Worm (Caenorhabditis elegans) whole organism, early embryonic: ENCODE results near the gene C07A12.7.

Source experiments
- B0310.2 ChIP-seq: sonication (generic microtip); optimal IDR thresholded peaks from 2 replicates; lab custom pipeline; 2016; ENCODE audit warnings: mild to moderate bottlenecking, missing genetic modification characterization, missing compliant biosample characterization
- F13C5.2 ChIP-seq: sonication (generic microtip); optimal IDR thresholded peaks from 2 replicates; lab custom pipeline; 2017; ENCODE audit warnings: mild to moderate bottlenecking, missing genetic modification characterization, inconsistent platforms, missing compliant biosample characterization
- aly-1 ChIP-seq: sonication (generic microtip); optimal IDR thresholded peaks from 2 replicates; lab custom pipeline; 2016; ENCODE audit warnings: missing genetic modification characterization, missing compliant biosample characterization
- ama-1 ChIP-seq: fragments of 150-350 bp; optimal IDR thresholded peaks from 2 replicates; lab custom pipeline; 2014
- ceh-13 ChIP-seq: fragments of 200-800 bp; sonication (Bioruptor generic); optimal IDR thresholded peaks from 2 replicates; lab custom pipeline; 2018; ENCODE audit warnings: mild to moderate bottlenecking, missing genetic modification characterization, missing compliant biosample characterization
- ceh-36 ChIP-seq: sonication (generic microtip); optimal IDR thresholded peaks from 2 replicates; lab custom pipeline; 2016; ENCODE audit warnings: missing genetic modification characterization, inconsistent platforms, missing compliant biosample characterization
- ets-7 ChIP-seq: sonication (generic microtip); optimal IDR thresholded peaks from 2 replicates; lab custom pipeline; 2016; ENCODE audit warnings: missing genotype, missing genetic modification characterization, missing compliant biosample characterization
- flt-1 ChIP-seq: fragments of 200-800 bp; sonication (Bioruptor generic); IDR thresholded peaks from 2 replicates; pipeline ENCODE4 v1.3.6; 2022; ENCODE audit warnings: missing genetic modification characterization, missing compliant biosample characterization
- hmbx-1 ChIP-seq: sonication (generic microtip); optimal IDR thresholded peaks from 2 replicates; lab custom pipeline; 2016; ENCODE audit warnings: mild to moderate bottlenecking, missing genetic modification characterization, missing compliant biosample characterization
- hmg-4 ChIP-seq: fragments of 200-800 bp; sonication (Bioruptor generic); optimal IDR thresholded peaks from 2 replicates; lab custom pipeline; 2018; ENCODE audit warnings: mild to moderate bottlenecking, missing genetic modification characterization, missing compliant biosample characterization
- hnd-1 ChIP-seq: sonication (generic microtip); optimal IDR thresholded peaks from 2 replicates; lab custom pipeline; 2016; ENCODE audit warnings: missing genetic modification characterization, missing compliant biosample characterization
- pes-1 ChIP-seq: fragments of 200-800 bp; sonication (Bioruptor generic); IDR thresholded peaks from 2 replicates; pipeline ENCODE4 v1.3.6; 2022; ENCODE audit warnings: missing genetic modification reagents, missing genetic modification characterization, missing compliant biosample characterization
- scrt-1 ChIP-seq: fragments of 200-800 bp; sonication (Bioruptor generic); IDR thresholded peaks from 2 replicates; pipeline ENCODE4 v1.3.6; 2022; ENCODE audit warnings: missing genetic modification characterization, missing compliant biosample characterization
- sea-1 ChIP-seq: fragments of 200-800 bp; sonication (Bioruptor generic); conservative IDR thresholded peaks from 2 replicates; pipeline ENCODE4 v1.3.6; 2022; ENCODE audit warnings: missing genetic modification characterization, missing compliant biosample characterization
- tbx-11 ChIP-seq: fragments of 200-800 bp; sonication (Bioruptor generic); IDR thresholded peaks from 2 replicates; pipeline ENCODE4 v1.3.6; 2022; ENCODE audit warnings: missing genetic modification characterization, missing compliant biosample characterization
- tbx-37 ChIP-seq: fragments of 200-800 bp; sonication (Bioruptor generic); conservative IDR thresholded peaks from 2 replicates; pipeline ENCODE4 v1.3.6; 2022; ENCODE audit warnings: missing genetic modification reagents, missing genetic modification characterization, missing compliant biosample characterization
- tra-4 ChIP-seq: sonication (generic microtip); optimal IDR thresholded peaks from 2 replicates; lab custom pipeline; 2017; ENCODE audit warnings: missing genetic modification characterization, missing compliant biosample characterization

Gene C07A12.7

ce11 chrX:4556028-4556427 is 34.1 kb upstream of the C07A12.7 start:
- no peak for TF ChIP-seq hmg-4 (GFP tag; lab: Kevin White, UChicago)

- TF ChIP-seq tra-4 (tag; lab: Kevin White, UChicago) (no peak), scrt-1 (GFP tag; lab: Robert Waterston, UW) (no peak), ama-1 (no peak), B0310.2 (no peak), hmg-4 (GFP tag; lab: Kevin White, UChicago) (no peak), hnd-1 (tag; lab: Kevin White, UChicago) (no peak), tbx-37 (no peak)
Measured at ce11 chrX:4554385-4554784, 32.4 kb upstream of the C07A12.7 start, which contains the start of gene ham-2. Gene ham-2 (plus strand): TSS chrX:4554685.

ce11 chrX:4553491-4553890 is 31.5 kb upstream of the C07A12.7 start:
- TF ChIP-seq tra-4 (tag; lab: Kevin White, UChicago) (no peak), sea-1 (GFP tag; lab: Robert Waterston, UW) (no peak), aly-1 (tag; lab: Kevin White, UChicago) (no peak), tbx-11 (no peak), pes-1 (no peak), scrt-1 (GFP tag; lab: Robert Waterston, UW) (no peak)

ce11 chrX:4553033-4553432 is 31.1 kb upstream of the C07A12.7 start:
- TF ChIP-seq ama-1: no peak

ce11 chrX:4550987-4551386 is 29.0 kb upstream of the C07A12.7 start:
- TF ChIP-seq hmg-4 (GFP tag; lab: Kevin White, UChicago): peak; percentile 8
- TF ChIP-seq F13C5.2: no peak

ce11 chrX:4549853-4550596 is 28.1 kb upstream of the C07A12.7 start, which contains the start of gene C07A12.18:
Gene C07A12.18 (minus strand): TSS chrX:4549903.
- TF ChIP-seq scrt-1 (GFP tag; lab: Robert Waterston, UW) (0 out of 2 replicates have a peak, but pooled peaks have one; percentile 34), tbx-11 (no peak), ceh-36 (tag; lab: Kevin White, UChicago) (no peak)

- TF ChIP-seq B0310.2 (no peak), pes-1 (no peak), tbx-11 (no peak), scrt-1 (GFP tag; lab: Robert Waterston, UW) (no peak), hmbx-1 (tag; lab: Kevin White, UChicago) (no peak), tra-4 (tag; lab: Kevin White, UChicago) (no peak), F13C5.2 (no peak), hmg-4 (GFP tag; lab: Kevin White, UChicago) (no peak), ama-1 (no peak), hnd-1 (tag; lab: Kevin White, UChicago) (no peak), flt-1 (GFP tag; lab: Robert Waterston, UW) (no peak), ets-7 (tag; lab: Kevin White, UChicago) (no peak)
Measured at ce11 chrX:4548929-4549328, 27.0 kb upstream of the C07A12.7 start.

ce11 chrX:4544543-4544942 is 22.6 kb upstream of the C07A12.7 start, which contains the start of gene C07A12.2:
Gene C07A12.2 (plus strand): TSS chrX:4544843.
- TF ChIP-seq sea-1 (GFP tag; lab: Robert Waterston, UW) (no peak), tra-4 (tag; lab: Kevin White, UChicago) (no peak)

ce11 chrX:4534112-4534511 is 12.2 kb upstream of the C07A12.7 start:
- no peak for TF ChIP-seq ceh-36 (tag; lab: Kevin White, UChicago)
- no peak for TF ChIP-seq hmbx-1 (tag; lab: Kevin White, UChicago)
- no peak for TF ChIP-seq ceh-13 (GFP tag; lab: Kevin White, UChicago)
- TF ChIP-seq tbx-37: no peak
- no peak for TF ChIP-seq ama-1
- TF ChIP-seq aly-1 (tag; lab: Kevin White, UChicago): no peak
- no peak for TF ChIP-seq pes-1
- TF ChIP-seq scrt-1 (GFP tag; lab: Robert Waterston, UW): no peak
- TF ChIP-seq hmg-4 (GFP tag; lab: Kevin White, UChicago): no peak

- TF ChIP-seq hmg-4 (GFP tag; lab: Kevin White, UChicago) (peak; percentile 19), tbx-11 (no peak)
Measured at ce11 chrX:4532160-4532741, 10.3 kb upstream of the C07A12.7 start, which contains the start of gene nhr-35. Gene nhr-35 (plus strand): TSS chrX:4532691.
